Worm (Caenorhabditis elegans): ENCODE data around the gene ZK892.3.

- TF ChIP-seq med-1 (GFP tag; optimal IDR thresholded peaks at IDR 0.05; ENCODE audit: insufficient read depth) (no peak), ref-1 (GFP tag; conservative IDR thresholded peaks at IDR 0.05) (no peak), tab-1 (GFP tag; IDR thresholded peaks at IDR 0.05) (no peak), ztf-29 (GFP tag; IDR thresholded peaks at IDR 0.05) (no peak), klf-2 (GFP tag; conservative IDR thresholded peaks at IDR 0.05) (no peak), flt-1 (GFP tag; IDR thresholded peaks at IDR 0.05) (no peak), ztf-23 (GFP tag; IDR thresholded peaks at IDR 0.05) (no peak)
Observed at ce11 chrII:10001065-10001464, 581 bp upstream of the ZK892.3 start, which contains the start of gene nlt-1.

Measured in whole organism, midembryonic.